In the genomic region with DNA sequence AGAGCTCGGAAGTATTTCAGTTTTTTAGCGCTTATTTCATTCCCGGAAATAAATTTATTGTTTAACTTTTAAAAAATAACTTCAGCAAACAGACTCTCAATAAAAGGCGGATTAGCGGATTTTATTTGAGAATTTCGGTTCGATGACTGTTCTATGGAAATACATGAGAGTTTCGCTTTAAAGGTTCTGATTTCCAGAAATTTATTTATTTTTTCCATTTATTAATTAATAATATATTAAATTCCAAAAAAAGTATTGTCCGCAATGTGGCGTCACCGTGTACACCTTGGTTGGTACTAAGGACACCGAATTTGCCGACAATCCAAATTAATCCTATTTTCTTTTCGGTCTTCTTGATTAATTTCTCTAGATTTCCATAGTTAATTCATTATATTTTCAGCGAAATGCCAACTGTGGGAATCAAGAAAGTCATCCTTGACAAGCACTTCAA, we compare ENCODE assay signal across 1 worm cellular context.
A peak's percentile ranks its signal among the peaks of the same experiment; 100 is the strongest.
TF ChIP-seq lines count a peak whose summit lies in the region.

fars-3 (plus strand) TSS at position 401 of the 451 bp plus-strand sequence.

TF ChIP-seq in whole organism, L4 larva, 104 proteins besides CTCF, POLR2A, EP300 and RAD21 (continued from another document):
- peak; percentile 45 for TF ChIP-seq dpl-1 (GFP tag; optimal IDR thresholded peaks at IDR 0.05; lab: Kevin White, UChicago)
- no peak for TF ChIP-seq Y48G9A.11 (GFP tag; IDR thresholded peaks at IDR 0.05; lab: Robert Waterston, UW)
- TF ChIP-seq snpc-1.2 (GFP tag; IDR thresholded peaks at IDR 0.05; lab: Robert Waterston, UW), result peak; percentile 64; the same call in 1 of the 2 replicates
- no peak for TF ChIP-seq tra-1 (GFP tag; IDR thresholded peaks at IDR 0.05; lab: Robert Waterston, UW)
- no peak for TF ChIP-seq mdt-29 (GFP tag; IDR thresholded peaks at IDR 0.05; lab: Robert Waterston, UW)
- no peak for TF ChIP-seq spr-1 (tag; optimal IDR thresholded peaks at IDR 0.05; lab: Kevin White, UChicago)
- TF ChIP-seq duxl-1 (tag; optimal IDR thresholded peaks at IDR 0.05; lab: Kevin White, UChicago; ENCODE audit: poor library complexity), result peak; percentile 37
- no peak for TF ChIP-seq spr-3 (GFP tag; optimal IDR thresholded peaks at IDR 0.05; lab: Kevin White, UChicago)
- no peak for TF ChIP-seq ceh-62 (tag; optimal IDR thresholded peaks at IDR 0.05; lab: Kevin White, UChicago)
- TF ChIP-seq egl-43 (GFP tag; IDR thresholded peaks at IDR 0.05; lab: Robert Waterston, UW), result no peak
- no peak for TF ChIP-seq nhr-42 (GFP tag; IDR thresholded peaks at IDR 0.05; lab: Robert Waterston, UW)
- no peak for TF ChIP-seq zfp-2 (tag; optimal IDR thresholded peaks at IDR 0.05; lab: Kevin White, UChicago)
- TF ChIP-seq dmd-9 (GFP tag; IDR thresholded peaks at IDR 0.05; lab: Robert Waterston, UW), result no peak
- no peak for TF ChIP-seq tag-97 (GFP tag; IDR thresholded peaks at IDR 0.05; lab: Robert Waterston, UW)
- no peak for TF ChIP-seq pqm-1 (tag; optimal IDR thresholded peaks at IDR 0.05; lab: Kevin White, UChicago)
- TF ChIP-seq daf-12 (tag; optimal IDR thresholded peaks at IDR 0.05; lab: Kevin White, UChicago), result no peak
- TF ChIP-seq dmd-6 (GFP tag; IDR thresholded peaks at IDR 0.05; lab: Robert Waterston, UW), result no peak
- TF ChIP-seq lin-29 (GFP tag; IDR thresholded peaks at IDR 0.05; lab: Robert Waterston, UW), result no peak
- no peak for TF ChIP-seq Y75B8A.6 (GFP tag; IDR thresholded peaks at IDR 0.05; lab: Robert Waterston, UW)
- no peak for TF ChIP-seq php-3 (GFP tag; IDR thresholded peaks at IDR 0.05; lab: Robert Waterston, UW)
- TF ChIP-seq lim-7 (GFP tag; IDR thresholded peaks at IDR 0.05; lab: Robert Waterston, UW), result no peak
- no peak for TF ChIP-seq madf-9 (GFP tag; conservative IDR thresholded peaks at IDR 0.05; lab: Robert Waterston, UW)
- no peak for TF ChIP-seq ZK337.2 (GFP tag; IDR thresholded peaks at IDR 0.05; lab: Robert Waterston, UW)
- TF ChIP-seq ama-1 (optimal IDR thresholded peaks at IDR 0.05; lab: Kevin White, UChicago), result no peak
- no peak for TF ChIP-seq saeg-2 (GFP tag; IDR thresholded peaks at IDR 0.05; lab: Robert Waterston, UW)
- no peak for TF ChIP-seq ces-1 (GFP tag; optimal IDR thresholded peaks at IDR 0.05; lab: Kevin White, UChicago)
- TF ChIP-seq ctbp-1 (GFP tag; IDR thresholded peaks at IDR 0.05; lab: Robert Waterston, UW), result peak; percentile 43; the same call in 1 of the 2 replicates
- TF ChIP-seq fkh-10 (GFP tag; optimal IDR thresholded peaks at IDR 0.05; lab: Kevin White, UChicago), result no peak
- TF ChIP-seq lin-39 (tag; optimal IDR thresholded peaks at IDR 0.05; lab: Kevin White, UChicago), result no peak
- TF ChIP-seq lin-13 (GFP tag; optimal IDR thresholded peaks at IDR 0.05; lab: Kevin White, UChicago), result no peak
- TF ChIP-seq daf-8 (GFP tag; IDR thresholded peaks at IDR 0.05; lab: Robert Waterston, UW), result no peak
- TF ChIP-seq aly-2 (tag; optimal IDR thresholded peaks at IDR 0.05; lab: Kevin White, UChicago), result no peak
- peak; percentile 14; the same call in 1 of the 2 replicates for TF ChIP-seq arid-1 (GFP tag; conservative IDR thresholded peaks at IDR 0.05; lab: Robert Waterston, UW)
- TF ChIP-seq daf-19 (GFP tag; conservative IDR thresholded peaks at IDR 0.05; lab: Robert Waterston, UW), result no peak
- TF ChIP-seq pha-4 (GFP tag; IDR thresholded peaks at IDR 0.05; lab: Robert Waterston, UW), result no peak
- TF ChIP-seq pha-4 (tag; optimal IDR thresholded peaks at IDR 0.05; lab: Kevin White, UChicago), result no peak
- TF ChIP-seq ztf-7 (tag; optimal IDR thresholded peaks at IDR 0.05; lab: Kevin White, UChicago), result no peak
- TF ChIP-seq madf-5 (GFP tag; IDR thresholded peaks at IDR 0.05; lab: Robert Waterston, UW), result no peak
- peak; percentile 27 for TF ChIP-seq nhr-102 (tag; optimal IDR thresholded peaks at IDR 0.05; lab: Kevin White, UChicago)
- TF ChIP-seq fos-1 (tag; optimal IDR thresholded peaks at IDR 0.05; lab: Kevin White, UChicago), result no peak
- no peak for TF ChIP-seq zip-2 (tag; optimal IDR thresholded peaks at IDR 0.05; lab: Kevin White, UChicago)
- TF ChIP-seq ztf-11 (tag; optimal IDR thresholded peaks at IDR 0.05; lab: Kevin White, UChicago), result no peak
- no peak for TF ChIP-seq unc-39 (tag; optimal IDR thresholded peaks at IDR 0.05; lab: Kevin White, UChicago)
- TF ChIP-seq ceh-20 (GFP tag; IDR thresholded peaks at IDR 0.05; lab: Robert Waterston, UW), result no peak
- TF ChIP-seq rbr-2 (tag; optimal IDR thresholded peaks at IDR 0.05; lab: Kevin White, UChicago), result peak; percentile 25
- TF ChIP-seq lin-38 (GFP tag; IDR thresholded peaks at IDR 0.05; lab: Robert Waterston, UW), result peak; percentile 67; the same call in 1 of the 2 replicates
- no peak for TF ChIP-seq nhr-48 (tag; optimal IDR thresholded peaks at IDR 0.05; lab: Kevin White, UChicago)
- TF ChIP-seq hmg-1.1 (GFP tag; IDR thresholded peaks at IDR 0.05; lab: Robert Waterston, UW), result no peak
- peak in 1 of 2 experiments; percentile 66 for TF ChIP-seq lsy-2 (tag; optimal IDR thresholded peaks at IDR 0.05; lab: Kevin White, UChicago)
- no peak for TF ChIP-seq hlh-11 (tag; optimal IDR thresholded peaks at IDR 0.05; lab: Kevin White, UChicago)
- TF ChIP-seq unc-62 (GFP tag; optimal IDR thresholded peaks at IDR 0.05 in 1 of 2; lab: Kevin White, UChicago), result no peak
- TF ChIP-seq unc-62 (tag; optimal IDR thresholded peaks at IDR 0.05; lab: Kevin White, UChicago), result no peak
- no peak for TF ChIP-seq R02D3.7 (tag; optimal IDR thresholded peaks at IDR 0.05; lab: Kevin White, UChicago)
- no peak for TF ChIP-seq Y105C5A.15 (GFP tag; IDR thresholded peaks at IDR 0.05; lab: Robert Waterston, UW)
- no peak for TF ChIP-seq nhr-41 (GFP tag; IDR thresholded peaks at IDR 0.05; lab: Robert Waterston, UW)
- peak; percentile 65 for TF ChIP-seq mes-2 (tag; optimal IDR thresholded peaks at IDR 0.05; lab: Kevin White, UChicago; ENCODE audit: poor library complexity, severe bottlenecking)
- no peak for TF ChIP-seq zag-1 (tag; optimal IDR thresholded peaks at IDR 0.05; lab: Kevin White, UChicago)
- TF ChIP-seq F44E2.7 (GFP tag; IDR thresholded peaks at IDR 0.05; lab: Robert Waterston, UW), result no peak
- no peak for TF ChIP-seq nhr-77 (tag; optimal IDR thresholded peaks at IDR 0.05; lab: Kevin White, UChicago)
- 0 out of 2 replicates have a peak, but pooled peaks have one; percentile 10 for TF ChIP-seq zfp-3 (GFP tag; conservative IDR thresholded peaks at IDR 0.05; lab: Robert Waterston, UW)
- no peak for TF ChIP-seq unc-130 (GFP tag; optimal IDR thresholded peaks at IDR 0.05; lab: Kevin White, UChicago)
- no peak for TF ChIP-seq Y5F2A.4 (GFP tag; optimal IDR thresholded peaks at IDR 0.05; lab: Kevin White, UChicago)
